Fruit fly (Drosophila melanogaster) whole organism, adult: ENCODE data around the gene CG7560.

ENCODE experiments used
- CG11617 ChIP-seq: fragments of 200-800 bp; sonication (Bioruptor generic); optimal IDR thresholded peaks from 2 replicates; lab custom pipeline; 2017; ENCODE audit warnings: mild to moderate bottlenecking, missing biosample characterization, missing genetic modification reagents, missing genetic modification characterization
- CG12768 ChIP-seq: fragments of 200-800 bp; sonication (Bioruptor generic); optimal IDR thresholded peaks from 2 replicates; lab custom pipeline; 2017; ENCODE audit warnings: missing biosample characterization, missing genetic modification characterization, mild to moderate bottlenecking, moderate library complexity, missing genetic modification reagents
- CG1620 ChIP-seq: fragments of 200-800 bp; sonication (Bioruptor generic); optimal IDR thresholded peaks from 2 replicates; lab custom pipeline; 2016; ENCODE audit warnings: missing biosample characterization, missing genetic modification characterization
- CG7101 ChIP-seq: fragments of 200-800 bp; sonication (Bioruptor generic); optimal IDR thresholded peaks from 2 replicates; lab custom pipeline; 2018; ENCODE audit warnings: missing biosample characterization, mild to moderate bottlenecking, missing genetic modification characterization, moderate library complexity
- Crg-1 ChIP-seq: fragments of 200-800 bp; sonication (Bioruptor generic); optimal IDR thresholded peaks from 2 replicates; lab custom pipeline; 2016; ENCODE audit warnings: missing biosample characterization, missing genetic modification characterization
- cic ChIP-seq: fragments of 200-800 bp; sonication (Bioruptor generic); optimal IDR thresholded peaks from 2 replicates; lab custom pipeline; 2017; ENCODE audit warnings: missing biosample characterization, mild to moderate bottlenecking, missing genetic modification characterization, moderate library complexity
- cnc ChIP-seq, 2 experiments: fragments of >200 bp; optimal IDR thresholded peaks; 2 replicates each; lab custom pipeline; 2017
- ovo ChIP-seq: fragments of 200-800 bp; sonication (Bioruptor generic); optimal IDR thresholded peaks from 2 replicates; lab custom pipeline; 2016; ENCODE audit warnings: missing biosample characterization, missing genetic modification characterization

dm6 chr3L:11444861-11445260, 19.9 kb downstream of the CG7560 start, which contains the start of gene CG7557:
- TF ChIP-seq CG7101 (tag; lab: Kevin White, UChicago) (no peak), cnc (optimal IDR thresholded peaks at IDR 0.05; lab: Kevin White, UChicago) (no peak), Crg-1 (GFP tag; lab: Kevin White, UChicago) (no peak), CG1620 (GFP tag; lab: Kevin White, UChicago) (no peak), CG11617 (GFP tag; lab: Kevin White, UChicago) (no peak), cic (GFP tag; lab: Kevin White, UChicago) (no peak), CG12768 (GFP tag; lab: Kevin White, UChicago) (no peak), ovo (GFP tag; lab: Kevin White, UChicago) (no peak)
